Worm (Caenorhabditis elegans): Measurements from ENCODE around the gene W06G6.9.

ce11 chrV:16695499-16695898 is 49.2 kb upstream of the W06G6.9 start:
- TF ChIP-seq fos-1 (tag; optimal IDR thresholded peaks at IDR 0.05) (no peak), lsy-2 (tag; optimal IDR thresholded peaks at IDR 0.05) (no peak), nhr-77 (tag; optimal IDR thresholded peaks at IDR 0.05) (no peak)

All from whole organism, L2 larva.